Worm (Caenorhabditis elegans) whole organism, young adult: ENCODE data around the gene add-2.

Source experiments
- B0019.2 ChIP-seq: fragments of 200-800 bp; sonication (Bioruptor generic); conservative IDR thresholded peaks from 2 replicates; pipeline ENCODE4 v1.3.6; 2022; ENCODE audit warnings: missing genetic modification reagents, missing genetic modification characterization, missing compliant biosample characterization
- F55B11.4 ChIP-seq: sonication (generic microtip); optimal IDR thresholded peaks from 2 replicates; lab custom pipeline; 2016; ENCODE audit warnings: missing compliant biosample characterization, missing genetic modification characterization, borderline replicate concordance; ENCODE audit not compliant: insufficient read depth
- Y95B8A.8 ChIP-seq: fragments of 200-800 bp; sonication (Bioruptor generic); IDR thresholded peaks from 2 replicates; pipeline ENCODE4 v1.3.6; 2022; ENCODE audit warnings: missing genetic modification reagents, missing genetic modification characterization, missing compliant biosample characterization
- bed-2 ChIP-seq: fragments of 200-800 bp; sonication (Bioruptor generic); IDR thresholded peaks from 2 replicates; pipeline ENCODE4 v1.3.6; 2022; ENCODE audit warnings: missing genetic modification reagents, missing genetic modification characterization, missing compliant biosample characterization
- pha-4 ChIP-seq: fragments of 150-350 bp; sonication (generic microtip); optimal IDR thresholded peaks from 2 replicates; lab custom pipeline; 2014; ENCODE audit warnings: missing biosample characterization, missing genetic modification reagents, missing genetic modification characterization
- snpc-1.3 ChIP-seq: sonication (generic microtip); optimal IDR thresholded peaks from 2 replicates; lab custom pipeline; 2017; ENCODE audit warnings: missing genetic modification characterization, mild to moderate bottlenecking, missing compliant biosample characterization, antibody characterized with exemption, moderate library complexity, missing genotype, missing genetic modification reagents; ENCODE audit not compliant: insufficient read depth
- tbp1 ChIP-seq: fragments of 200-800 bp; sonication (Bioruptor generic); optimal IDR thresholded peaks from 2 replicates; lab custom pipeline; 2018; ENCODE audit warnings: mild to moderate bottlenecking, missing genetic modification characterization, missing compliant biosample characterization
- unc-62 ChIP-seq: fragments of 150-350 bp; optimal IDR thresholded peaks from 2 replicates; lab custom pipeline; 2014; ENCODE audit warnings: missing biosample characterization, missing genetic modification reagents, missing genetic modification characterization

ce11 chrV:11985384-11985783 lies 27.8 kb downstream of the add-2 start, which contains the start of gene mans-2:
- TF ChIP-seq pha-4 (tag; lab: Kevin White, UChicago) (no peak), F55B11.4 (no peak), unc-62 (GFP tag; lab: Kevin White, UChicago) (no peak), tbp1 (no peak), bed-2 (GFP tag; lab: Robert Waterston, UW) (no peak), Y95B8A.8 (GFP tag; lab: Robert Waterston, UW) (no peak), B0019.2 (GFP tag; lab: Robert Waterston, UW) (no peak), snpc-1.3 (tag; lab: Kevin White, UChicago) (no peak)
